Worm (Caenorhabditis elegans) whole organism, L2 larva: ENCODE data around the gene T27E7.5.
A peak's percentile ranks its signal among the peaks of the same experiment; 100 is the strongest.

Source experiments
- C34F6.9 ChIP-seq: fragments of 150-350 bp; optimal IDR thresholded peaks from 2 replicates; lab custom pipeline; 2014; ENCODE audit warnings: missing biosample characterization, missing genetic modification characterization
- F13H6.1 ChIP-seq: sonication (generic microtip); optimal IDR thresholded peaks from 2 replicates; lab custom pipeline; 2016; ENCODE audit warnings: missing genetic modification characterization, missing compliant biosample characterization
- R02D3.7 ChIP-seq: fragments of 150-350 bp; optimal IDR thresholded peaks from 2 replicates; lab custom pipeline; 2014; ENCODE audit warnings: missing biosample characterization, missing genetic modification characterization
- ZK546.5 ChIP-seq: sonication (generic microtip); optimal IDR thresholded peaks from 2 replicates; lab custom pipeline; 2017; ENCODE audit warnings: missing biosample characterization, missing genetic modification characterization
- aly-2 ChIP-seq: fragments of 150-350 bp; optimal IDR thresholded peaks from 2 replicates; lab custom pipeline; 2014; ENCODE audit warnings: missing biosample characterization, missing genetic modification characterization
- ama-1 ChIP-seq: fragments of 150-350 bp; optimal IDR thresholded peaks from 2 replicates; lab custom pipeline; 2018; ENCODE audit warnings: inconsistent platforms
- blmp-1 ChIP-seq: sonication (generic microtip); optimal IDR thresholded peaks from 2 replicates; lab custom pipeline; 2017; ENCODE audit warnings: missing genetic modification characterization, mild to moderate bottlenecking, missing compliant biosample characterization, antibody characterized with exemption, moderate library complexity; ENCODE audit not compliant: insufficient read depth
- ceh-16 ChIP-seq: fragments of 150-350 bp; optimal IDR thresholded peaks from 2 replicates; lab custom pipeline; 2014; ENCODE audit warnings: missing biosample characterization, missing genetic modification characterization
- ceh-82 ChIP-seq: fragments of 150-350 bp; optimal IDR thresholded peaks from 2 replicates; lab custom pipeline; 2014; ENCODE audit warnings: missing biosample characterization, missing genetic modification characterization
- crh-2 ChIP-seq: sonication (generic microtip); optimal IDR thresholded peaks from 2 replicates; lab custom pipeline; 2017; ENCODE audit warnings: missing biosample characterization, missing genetic modification characterization
- dmd-4 ChIP-seq: sonication (generic microtip); optimal IDR thresholded peaks from 2 replicates; lab custom pipeline; 2017; ENCODE audit warnings: missing biosample characterization, missing genetic modification characterization
- egl-27 ChIP-seq: sonication (generic microtip); optimal IDR thresholded peaks from 3 replicates; lab custom pipeline; 2017; ENCODE audit warnings: missing biosample characterization, missing genetic modification reagents, missing genetic modification characterization
- elt-1 ChIP-seq: fragments of 150-350 bp; optimal IDR thresholded peaks from 2 replicates; lab custom pipeline; 2014; ENCODE audit warnings: missing biosample characterization, missing genetic modification characterization
- elt-3 ChIP-seq: sonication (generic microtip); optimal IDR thresholded peaks from 2 replicates; lab custom pipeline; 2017; ENCODE audit warnings: missing biosample characterization, missing genetic modification characterization
- fos-1 ChIP-seq: fragments of 150-350 bp; optimal IDR thresholded peaks from 2 replicates; lab custom pipeline; 2014; ENCODE audit warnings: missing biosample characterization, missing genetic modification characterization
- lin-13 ChIP-seq: fragments of 150-350 bp; optimal IDR thresholded peaks from 2 replicates; lab custom pipeline; 2014; ENCODE audit warnings: missing biosample characterization, missing genetic modification reagents, missing genetic modification characterization
- lin-39 ChIP-seq: fragments of 150-350 bp; optimal IDR thresholded peaks from 2 replicates; lab custom pipeline; 2014; ENCODE audit warnings: missing biosample characterization, missing genetic modification reagents, missing genetic modification characterization
- mab-5 ChIP-seq: fragments of 150-350 bp; optimal IDR thresholded peaks from 2 replicates; lab custom pipeline; 2014; ENCODE audit warnings: missing biosample characterization, missing genetic modification characterization
- mbf-1 ChIP-seq: sonication (generic microtip); optimal IDR thresholded peaks from 2 replicates; lab custom pipeline; 2017; ENCODE audit warnings: missing biosample characterization, missing genetic modification characterization
- nhr-10 ChIP-seq: sonication (generic microtip); optimal IDR thresholded peaks from 2 replicates; lab custom pipeline; 2017; ENCODE audit warnings: missing biosample characterization, missing genetic modification characterization
- nhr-11 ChIP-seq: fragments of 150-350 bp; optimal IDR thresholded peaks from 2 replicates; lab custom pipeline; 2014; ENCODE audit warnings: missing biosample characterization, missing genetic modification characterization
- nhr-12 ChIP-seq: fragments of 150-350 bp; optimal IDR thresholded peaks from 2 replicates; lab custom pipeline; 2014; ENCODE audit warnings: missing biosample characterization, missing genetic modification characterization
- nhr-129 ChIP-seq: fragments of 150-350 bp; optimal IDR thresholded peaks from 2 replicates; lab custom pipeline; 2014; ENCODE audit warnings: missing biosample characterization, missing genetic modification characterization
- nhr-21 ChIP-seq: fragments of 150-350 bp; optimal IDR thresholded peaks from 2 replicates; lab custom pipeline; 2014; ENCODE audit warnings: missing biosample characterization, missing genetic modification characterization
- nhr-23 ChIP-seq: fragments of 150-350 bp; optimal IDR thresholded peaks from 2 replicates; lab custom pipeline; 2014; ENCODE audit warnings: missing biosample characterization, missing genetic modification reagents, missing genetic modification characterization
- nhr-237 ChIP-seq: fragments of 150-350 bp; optimal IDR thresholded peaks from 2 replicates; lab custom pipeline; 2014; ENCODE audit warnings: missing biosample characterization, missing genetic modification characterization
- nhr-6 ChIP-seq: fragments of 150-350 bp; optimal IDR thresholded peaks from 2 replicates; lab custom pipeline; 2014; ENCODE audit warnings: missing biosample characterization, missing genetic modification characterization
- nhr-77 ChIP-seq: fragments of 150-350 bp; optimal IDR thresholded peaks from 2 replicates; lab custom pipeline; 2014; ENCODE audit warnings: missing biosample characterization, missing genetic modification characterization
- sem-4 ChIP-seq: fragments of 150-350 bp; optimal IDR thresholded peaks from 2 replicates; lab custom pipeline; 2014; ENCODE audit warnings: missing biosample characterization, missing genetic modification reagents, missing genetic modification characterization
- skn-1 ChIP-seq: sonication (generic microtip); optimal IDR thresholded peaks from 2 replicates; lab custom pipeline; 2017; ENCODE audit warnings: missing biosample characterization, missing genetic modification characterization
- sma-3 ChIP-seq: sonication (generic microtip); optimal IDR thresholded peaks from 2 replicates; lab custom pipeline; 2016; ENCODE audit warnings: missing genetic modification reagents, missing genetic modification characterization, missing compliant biosample characterization
- sma-9 ChIP-seq, 2 experiments: fragments of 150-350 bp in 1 of 2; sonication (generic microtip) in 1 of 2; optimal IDR thresholded peaks; 2 replicates each; lab custom pipeline; 2014 to 2016; ENCODE audit warnings: missing genetic modification characterization in 2 of 2, mild to moderate bottlenecking in 1 of 2, missing biosample characterization in 1 of 2, missing compliant biosample characterization in 1 of 2, missing genetic modification reagents in 1 of 2, moderate library complexity in 1 of 2
- snpc-4 ChIP-seq: fragments of 150-350 bp; optimal IDR thresholded peaks from 2 replicates; lab custom pipeline; 2014; ENCODE audit warnings: missing biosample characterization, missing genetic modification characterization
- unc-55 ChIP-seq: fragments of 150-350 bp; sonication (generic microtip); optimal IDR thresholded peaks from 3 replicates; lab custom pipeline; 2014; ENCODE audit warnings: missing biosample characterization, missing genetic modification reagents, missing genetic modification characterization
- unc-62 ChIP-seq: fragments of 150-350 bp; optimal IDR thresholded peaks from 2 replicates; lab custom pipeline; 2014; ENCODE audit warnings: missing biosample characterization, missing genetic modification reagents, missing genetic modification characterization
- zag-1 ChIP-seq: fragments of 150-350 bp; optimal IDR thresholded peaks from 2 replicates; lab custom pipeline; 2014; ENCODE audit warnings: missing biosample characterization, missing genetic modification characterization
- ztf-1 ChIP-seq: fragments of 200-800 bp; sonication (Bioruptor generic); conservative IDR thresholded peaks from 2 replicates; pipeline ENCODE4 v1.3.6; 2022; ENCODE audit warnings: missing genetic modification characterization, missing compliant biosample characterization
- ztf-4 ChIP-seq: fragments of 150-350 bp; optimal IDR thresholded peaks from 2 replicates; lab custom pipeline; 2014; ENCODE audit warnings: missing biosample characterization, missing genetic modification characterization

T27E7.5 gene

ce11 chrIV:14562649-14563268, 25.8 kb downstream of the T27E7.5 start:
- TF ChIP-seq zag-1 (tag; lab: Kevin White, UChicago) (no peak), mab-5 (no peak), nhr-11 (tag; lab: Kevin White, UChicago) (no peak), ZK546.5 (tag; lab: Kevin White, UChicago) (no peak), unc-62 (GFP tag; lab: Kevin White, UChicago) (no peak), nhr-237 (tag; lab: Kevin White, UChicago) (no peak), F13H6.1 (tag; lab: Kevin White, UChicago) (peak; percentile 9), dmd-4 (tag; lab: Kevin White, UChicago) (no peak), sma-3 (no peak), nhr-6 (tag; lab: Kevin White, UChicago) (no peak), mbf-1 (tag; lab: Kevin White, UChicago) (no peak), fos-1 (tag; lab: Kevin White, UChicago) (peak; percentile 19), skn-1 (no peak), elt-1 (no peak), blmp-1 (tag; lab: Kevin White, UChicago) (no peak), ceh-82 (tag; lab: Kevin White, UChicago) (no peak), sma-9 (GFP tag; optimal IDR thresholded peaks at IDR 0.05; lab: Kevin White, UChicago) (no peak), sma-9 (tag; optimal IDR thresholded peaks at IDR 0.05; lab: Kevin White, UChicago) (no peak), nhr-12 (tag; lab: Kevin White, UChicago) (no peak), unc-55 (no peak), snpc-4 (peak; percentile 25), nhr-21 (no peak), ama-1 (lab: Kevin White, UChicago) (no peak), nhr-129 (peak; percentile 50), lin-13 (GFP tag; lab: Kevin White, UChicago) (no peak), C34F6.9 (tag; lab: Kevin White, UChicago) (no peak), R02D3.7 (tag; lab: Kevin White, UChicago) (no peak), crh-2 (tag; lab: Kevin White, UChicago) (no peak), sem-4 (tag; lab: Kevin White, UChicago) (no peak), nhr-23 (tag; lab: Kevin White, UChicago) (no peak)

- TF ChIP-seq snpc-4 (no peak), ama-1 (lab: Kevin White, UChicago) (no peak), ztf-4 (tag; lab: Kevin White, UChicago) (no peak)
- TF ChIP-seq, all 48 proteins: peak for 0
Measured at ce11 chrIV:14565062-14565461, 28.1 kb downstream of the T27E7.5 start, which contains the start of gene Y57G11B.2. Gene Y57G11B.2 (plus strand): TSS chrIV:14565362.

- no peak for TF ChIP-seq nhr-23 (tag; lab: Kevin White, UChicago)
- TF ChIP-seq ztf-4 (tag; lab: Kevin White, UChicago): no peak
- no peak for TF ChIP-seq ama-1 (lab: Kevin White, UChicago)
- TF ChIP-seq sem-4 (tag; lab: Kevin White, UChicago): no peak
- TF ChIP-seq nhr-10 (tag; lab: Kevin White, UChicago): no peak
- TF ChIP-seq lin-13 (GFP tag; lab: Kevin White, UChicago): no peak
- TF ChIP-seq, all 48 proteins: peak for 0
Measured at ce11 chrIV:14571626-14572025, 34.7 kb downstream of the T27E7.5 start.

- TF ChIP-seq nhr-77 (tag; lab: Kevin White, UChicago) (no peak), nhr-10 (tag; lab: Kevin White, UChicago) (no peak), nhr-21 (no peak), nhr-23 (tag; lab: Kevin White, UChicago) (no peak), ceh-82 (tag; lab: Kevin White, UChicago) (no peak), ztf-1 (GFP tag; lab: Robert Waterston, UW) (no peak), skn-1 (no peak), egl-27 (tag; lab: Kevin White, UChicago) (no peak), ceh-16 (tag; lab: Kevin White, UChicago) (no peak), elt-1 (no peak), sma-3 (no peak), elt-3 (tag; lab: Kevin White, UChicago) (no peak), nhr-11 (tag; lab: Kevin White, UChicago) (no peak), lin-39 (tag; lab: Kevin White, UChicago) (no peak), aly-2 (no peak), mab-5 (no peak)
Measured at ce11 chrIV:14572607-14573006, 35.6 kb downstream of the T27E7.5 start, which contains the start of gene glb-34. Gene glb-34 (minus strand): TSS chrIV:14572707.
